Worm (Caenorhabditis elegans) whole organism, young adult: Measurements from ENCODE around the gene Y44A6D.1.

Source experiments
- B0261.1 ChIP-seq: sonication (generic microtip); optimal IDR thresholded peaks from 2 replicates; lab custom pipeline; 2016; ENCODE audit warnings: mild to moderate bottlenecking, missing genetic modification characterization, moderate library complexity, missing compliant biosample characterization
- B0336.3 ChIP-seq: fragments of 200-800 bp; sonication (Bioruptor generic); IDR thresholded peaks from 2 replicates; pipeline ENCODE4 v1.3.6; 2022; ENCODE audit warnings: missing genetic modification characterization, missing compliant biosample characterization
- C06A6.2 ChIP-seq: fragments of 200-800 bp; sonication (Bioruptor generic); conservative IDR thresholded peaks from 2 replicates; pipeline ENCODE4 v1.3.6; 2022; ENCODE audit warnings: missing genetic modification characterization, missing compliant biosample characterization
- D2030.7 ChIP-seq: fragments of 200-800 bp; sonication (Bioruptor generic); IDR thresholded peaks from 2 replicates; pipeline ENCODE4 v1.3.6; 2022; ENCODE audit warnings: missing genetic modification reagents, missing genetic modification characterization, missing compliant biosample characterization
- F22D6.2 ChIP-seq: sonication (generic microtip); optimal IDR thresholded peaks from 2 replicates; lab custom pipeline; 2016; ENCODE audit warnings: mild to moderate bottlenecking, missing genetic modification characterization, missing compliant biosample characterization
- F37B4.10 ChIP-seq: fragments of 200-800 bp; sonication (Bioruptor generic); IDR thresholded peaks from 2 replicates; pipeline ENCODE4 v1.3.6; 2022; ENCODE audit warnings: missing genetic modification characterization, missing compliant biosample characterization
- F49E8.2 ChIP-seq: sonication (generic microtip); optimal IDR thresholded peaks from 3 replicates; lab custom pipeline; 2017; ENCODE audit warnings: missing genetic modification characterization, mild to moderate bottlenecking, missing compliant biosample characterization, antibody characterized with exemption, moderate library complexity; ENCODE audit not compliant: insufficient read depth
- F52B5.7 ChIP-seq: sonication (generic microtip); optimal IDR thresholded peaks from 2 replicates; lab custom pipeline; 2016; ENCODE audit warnings: mild to moderate bottlenecking, missing genetic modification characterization, missing compliant biosample characterization
- F55B11.4 ChIP-seq: sonication (generic microtip); optimal IDR thresholded peaks from 2 replicates; lab custom pipeline; 2016; ENCODE audit warnings: missing compliant biosample characterization, missing genetic modification characterization, borderline replicate concordance; ENCODE audit not compliant: insufficient read depth
- K12H6.12 ChIP-seq: fragments of 200-800 bp; sonication (Bioruptor generic); optimal IDR thresholded peaks from 2 replicates; lab custom pipeline; 2018; ENCODE audit warnings: mild to moderate bottlenecking, missing genetic modification characterization, missing compliant biosample characterization
- T26A5.8 ChIP-seq: sonication (generic microtip); optimal IDR thresholded peaks from 2 replicates; lab custom pipeline; 2016; ENCODE audit warnings: missing genetic modification characterization, missing compliant biosample characterization
- Y53F4B.3 ChIP-seq: fragments of 200-800 bp; sonication (Bioruptor generic); IDR thresholded peaks from 2 replicates; pipeline ENCODE4 v1.3.6; 2022; ENCODE audit warnings: missing genetic modification reagents, missing genetic modification characterization, missing compliant biosample characterization
- ZK185.1 ChIP-seq: sonication (generic microtip); optimal IDR thresholded peaks from 2 replicates; lab custom pipeline; 2016; ENCODE audit warnings: mild to moderate bottlenecking, missing genetic modification characterization, missing compliant biosample characterization; ENCODE audit not compliant: poor library complexity, severe bottlenecking
- atf-7 ChIP-seq: sonication (generic microtip); optimal IDR thresholded peaks from 2 replicates; lab custom pipeline; 2017; ENCODE audit warnings: mild to moderate bottlenecking, missing genetic modification characterization, missing compliant biosample characterization
- athp-1 ChIP-seq: sonication (generic microtip); optimal IDR thresholded peaks from 2 replicates; lab custom pipeline; 2017; ENCODE audit warnings: mild to moderate bottlenecking, missing genetic modification characterization, missing compliant biosample characterization
- attf-5 ChIP-seq: fragments of 200-800 bp; sonication (Bioruptor generic); optimal IDR thresholded peaks from 2 replicates; lab custom pipeline; 2018; ENCODE audit warnings: mild to moderate bottlenecking, missing genetic modification characterization, missing compliant biosample characterization
- attf-6 ChIP-seq: fragments of 200-800 bp; sonication (Bioruptor generic); IDR thresholded peaks from 2 replicates; pipeline ENCODE4 v1.3.6; 2022; ENCODE audit warnings: missing genetic modification reagents, missing genetic modification characterization, missing compliant biosample characterization
- bed-2 ChIP-seq: fragments of 200-800 bp; sonication (Bioruptor generic); IDR thresholded peaks from 2 replicates; pipeline ENCODE4 v1.3.6; 2022; ENCODE audit warnings: missing genetic modification reagents, missing genetic modification characterization, missing compliant biosample characterization
- cebp-2 ChIP-seq: fragments of 200-800 bp; sonication (Bioruptor generic); IDR thresholded peaks from 2 replicates; pipeline ENCODE4 v1.3.6; 2022; ENCODE audit warnings: missing genetic modification characterization, missing compliant biosample characterization
- ceh-27 ChIP-seq: fragments of 200-800 bp; sonication (Bioruptor generic); optimal IDR thresholded peaks from 2 replicates; lab custom pipeline; 2018; ENCODE audit warnings: mild to moderate bottlenecking, missing genetic modification characterization, moderate library complexity, missing compliant biosample characterization
- ceh-79 ChIP-seq: sonication (generic microtip); optimal IDR thresholded peaks from 2 replicates; lab custom pipeline; 2017; ENCODE audit warnings: mild to moderate bottlenecking, missing genetic modification characterization, missing compliant biosample characterization
- chd-7 ChIP-seq: sonication (generic microtip); optimal IDR thresholded peaks from 2 replicates; lab custom pipeline; 2016; ENCODE audit warnings: mild to moderate bottlenecking, missing genetic modification characterization, moderate library complexity, missing compliant biosample characterization
- die-1 ChIP-seq: sonication (generic microtip); optimal IDR thresholded peaks from 2 replicates; lab custom pipeline; 2016; ENCODE audit warnings: missing genotype, mild to moderate bottlenecking, missing genetic modification characterization, missing compliant biosample characterization
- dox-1 ChIP-seq: fragments of 200-800 bp; sonication (Bioruptor generic); IDR thresholded peaks from 2 replicates; pipeline ENCODE4 v1.3.6; 2022; ENCODE audit warnings: missing genetic modification reagents, missing genetic modification characterization, missing compliant biosample characterization
- dpff-1 ChIP-seq: sonication (generic microtip); optimal IDR thresholded peaks from 2 replicates; lab custom pipeline; 2017; ENCODE audit warnings: mild to moderate bottlenecking, missing genetic modification characterization, missing compliant biosample characterization
- him-1 ChIP-seq: sonication (generic microtip); optimal IDR thresholded peaks from 2 replicates; lab custom pipeline; 2016; ENCODE audit warnings: missing genotype, missing genetic modification reagents, missing genetic modification characterization, missing compliant biosample characterization
- hlh-26 ChIP-seq: fragments of 200-800 bp; sonication (Bioruptor generic); conservative IDR thresholded peaks from 2 replicates; pipeline ENCODE4 v1.3.6; 2022; ENCODE audit warnings: missing genetic modification reagents, missing genetic modification characterization, missing compliant biosample characterization
- hrde-1 ChIP-seq: sonication (generic microtip); optimal IDR thresholded peaks from 2 replicates; lab custom pipeline; 2016; ENCODE audit warnings: missing genetic modification characterization, mild to moderate bottlenecking, missing compliant biosample characterization, moderate library complexity, missing genotype, missing genetic modification reagents, borderline replicate concordance
- lin-40 ChIP-seq: sonication (generic microtip); optimal IDR thresholded peaks from 2 replicates; lab custom pipeline; 2016; ENCODE audit warnings: missing genetic modification characterization, mild to moderate bottlenecking, missing compliant biosample characterization, missing genotype, missing genetic modification reagents
- lir-1 ChIP-seq: fragments of 200-800 bp; sonication (Bioruptor generic); conservative IDR thresholded peaks from 2 replicates; pipeline ENCODE4 v1.3.6; 2022; ENCODE audit warnings: missing genetic modification reagents, missing genetic modification characterization, missing compliant biosample characterization
- lsy-27 ChIP-seq: sonication (generic microtip); optimal IDR thresholded peaks from 2 replicates; lab custom pipeline; 2017; ENCODE audit warnings: missing genetic modification characterization, mild to moderate bottlenecking, missing compliant biosample characterization, antibody characterized with exemption, missing genotype, borderline replicate concordance; ENCODE audit not compliant: insufficient read depth
- madf-8 ChIP-seq: fragments of 200-800 bp; sonication (Bioruptor generic); conservative IDR thresholded peaks from 2 replicates; pipeline ENCODE4 v1.3.6; 2022; ENCODE audit warnings: missing genetic modification reagents, missing genetic modification characterization, missing compliant biosample characterization
- mel-28 ChIP-seq: sonication (generic microtip); optimal IDR thresholded peaks from 2 replicates; lab custom pipeline; 2016; ENCODE audit warnings: borderline replicate concordance, mild to moderate bottlenecking, missing genetic modification characterization, missing compliant biosample characterization
- nhr-120 ChIP-seq: fragments of 200-800 bp; sonication (Bioruptor generic); IDR thresholded peaks from 2 replicates; pipeline ENCODE4 v1.3.6; 2022; ENCODE audit warnings: missing genetic modification characterization, missing compliant biosample characterization
- pbrm-1 ChIP-seq: fragments of 200-800 bp; sonication (Bioruptor generic); IDR thresholded peaks from 2 replicates; pipeline ENCODE4 v1.3.6; 2022; ENCODE audit warnings: missing genetic modification reagents, missing genetic modification characterization, missing compliant biosample characterization
- repo-1 ChIP-seq: sonication (generic microtip); optimal IDR thresholded peaks from 2 replicates; lab custom pipeline; 2017; ENCODE audit warnings: mild to moderate bottlenecking, missing genetic modification characterization, missing compliant biosample characterization
- sea-2 ChIP-seq: fragments of 200-800 bp; sonication (Bioruptor generic); IDR thresholded peaks from 2 replicates; pipeline ENCODE4 v1.3.6; 2022; ENCODE audit warnings: missing genetic modification characterization, missing compliant biosample characterization
- snpc-1.3 ChIP-seq: sonication (generic microtip); optimal IDR thresholded peaks from 2 replicates; lab custom pipeline; 2017; ENCODE audit warnings: missing genetic modification characterization, mild to moderate bottlenecking, missing compliant biosample characterization, antibody characterized with exemption, moderate library complexity, missing genotype, missing genetic modification reagents; ENCODE audit not compliant: insufficient read depth
- snpc-3.4 ChIP-seq: sonication (generic microtip); optimal IDR thresholded peaks from 2 replicates; lab custom pipeline; 2017; ENCODE audit warnings: missing genetic modification characterization, mild to moderate bottlenecking, missing compliant biosample characterization, antibody characterized with exemption, moderate library complexity, missing genotype, missing genetic modification reagents
- sptf-2 ChIP-seq: fragments of 200-800 bp; sonication (Bioruptor generic); optimal IDR thresholded peaks from 2 replicates; lab custom pipeline; 2018; ENCODE audit warnings: mild to moderate bottlenecking, missing genetic modification characterization, missing compliant biosample characterization
- tbp1 ChIP-seq: fragments of 200-800 bp; sonication (Bioruptor generic); optimal IDR thresholded peaks from 2 replicates; lab custom pipeline; 2018; ENCODE audit warnings: mild to moderate bottlenecking, missing genetic modification characterization, missing compliant biosample characterization
- tlf-1 ChIP-seq: fragments of 200-800 bp; sonication (Bioruptor generic); optimal IDR thresholded peaks from 2 replicates; lab custom pipeline; 2018; ENCODE audit warnings: mild to moderate bottlenecking, missing genetic modification characterization, missing compliant biosample characterization
- zfh-2 ChIP-seq: fragments of 200-800 bp; sonication (Bioruptor generic); conservative IDR thresholded peaks from 2 replicates; pipeline ENCODE4 v1.3.6; 2022; ENCODE audit warnings: missing genetic modification reagents, missing genetic modification characterization, missing compliant biosample characterization
- ztf-3 ChIP-seq: fragments of 200-800 bp; sonication (Bioruptor generic); optimal IDR thresholded peaks from 2 replicates; lab custom pipeline; 2018; ENCODE audit warnings: mild to moderate bottlenecking, missing genetic modification characterization, missing compliant biosample characterization
- ztf-6 ChIP-seq: fragments of 200-800 bp; sonication (Bioruptor generic); IDR thresholded peaks from 2 replicates; pipeline ENCODE4 v1.3.6; 2022; ENCODE audit warnings: missing genetic modification reagents, missing genetic modification characterization, missing compliant biosample characterization

Gene Y44A6D.1

DNA sequence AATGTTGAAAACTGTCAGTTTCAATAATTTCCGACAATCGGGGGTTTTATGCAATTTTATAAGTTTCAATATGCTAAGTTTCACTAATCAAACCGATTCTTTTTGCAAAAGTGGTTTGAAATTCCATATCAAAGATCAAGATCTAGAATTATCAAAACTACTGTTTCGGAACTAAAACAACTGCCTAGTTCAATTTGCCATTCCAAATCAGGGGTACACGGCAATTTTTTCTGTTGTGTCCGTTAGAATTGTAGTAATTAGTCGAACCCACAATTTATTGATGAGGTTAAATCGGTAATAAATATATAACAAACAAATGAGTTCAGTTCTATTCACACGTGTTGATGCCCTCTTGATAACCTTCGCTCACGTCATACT is 4.0 kb downstream of the Y44A6D.1 start:
- no peak for TF ChIP-seq Y53F4B.3
- no peak for TF ChIP-seq ceh-79 (tag; lab: Kevin White, UChicago)
- TF ChIP-seq cebp-2 (GFP tag; lab: Robert Waterston, UW): no peak
- TF ChIP-seq hlh-26 (GFP tag; lab: Robert Waterston, UW): no peak
- no peak for TF ChIP-seq ceh-27 (GFP tag; lab: Kevin White, UChicago)
- no peak for TF ChIP-seq tbp1
- no peak for TF ChIP-seq ztf-6 (GFP tag; lab: Robert Waterston, UW)
- no peak for TF ChIP-seq chd-7 (tag; lab: Kevin White, UChicago)
- no peak for TF ChIP-seq C06A6.2 (GFP tag; lab: Robert Waterston, UW)
- no peak for TF ChIP-seq hrde-1
- no peak for TF ChIP-seq zfh-2 (GFP tag; lab: Robert Waterston, UW)
- no peak for TF ChIP-seq repo-1 (tag; lab: Kevin White, UChicago)
- no peak for TF ChIP-seq die-1 (tag; lab: Kevin White, UChicago)
- TF ChIP-seq B0261.1 (tag; lab: Kevin White, UChicago): no peak

DNA sequence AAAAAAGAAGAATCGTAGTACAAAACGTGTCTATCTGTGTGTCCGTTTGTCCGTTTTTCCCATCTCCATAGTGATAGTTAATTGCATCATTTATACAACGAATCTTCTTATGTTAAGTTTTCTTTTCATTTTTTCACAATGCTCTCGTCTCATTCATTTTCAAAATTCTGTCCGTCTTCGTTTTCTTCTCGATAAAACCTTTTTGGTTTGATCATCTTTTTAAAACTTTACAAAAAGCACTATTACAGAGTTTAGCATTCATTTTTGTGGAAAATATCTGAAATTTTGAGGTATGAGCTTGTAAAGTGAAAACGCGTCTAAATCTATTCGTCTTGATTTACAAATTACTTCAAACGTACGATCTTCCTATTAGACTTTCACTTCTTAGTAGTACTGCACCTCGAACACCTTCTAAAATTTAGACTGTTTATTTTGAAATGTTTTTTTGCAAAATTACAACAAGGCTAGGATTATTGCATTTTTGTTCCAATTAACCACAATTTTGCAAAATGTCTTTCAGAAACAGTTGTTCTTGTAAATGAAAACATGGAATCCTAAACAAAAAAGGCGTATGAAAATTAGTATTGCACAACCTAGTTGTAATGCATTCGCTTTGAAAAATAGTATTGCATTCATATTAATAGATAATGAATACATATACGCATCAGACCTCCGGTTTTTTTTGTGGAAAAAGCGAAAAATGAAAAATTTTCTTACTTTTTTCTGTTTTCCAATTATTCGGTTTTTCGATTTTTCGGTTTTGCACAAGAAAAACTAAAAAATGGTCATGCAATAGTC is 4.6 kb downstream of the Y44A6D.1 start:
- TF ChIP-seq F37B4.10 (GFP tag; lab: Robert Waterston, UW) (no peak), athp-1 (no peak), F55B11.4 (tag; lab: Kevin White, UChicago) (no peak), ztf-3 (GFP tag; lab: Kevin White, UChicago) (no peak), F22D6.2 (tag; lab: Kevin White, UChicago) (no peak), F52B5.7 (no peak), atf-7 (peak; percentile 29), lsy-27 (no peak), dox-1 (no peak), attf-5 (no peak), chd-7 (tag; lab: Kevin White, UChicago) (no peak), tlf-1 (GFP tag; lab: Kevin White, UChicago) (peak; percentile 10), dpff-1 (tag; lab: Kevin White, UChicago) (peak; percentile 15), sptf-2 (GFP tag; lab: Kevin White, UChicago) (no peak), B0261.1 (tag; lab: Kevin White, UChicago) (no peak), snpc-3.4 (tag; lab: Kevin White, UChicago) (peak; percentile 11), snpc-1.3 (no peak), cebp-2 (GFP tag; lab: Robert Waterston, UW) (no peak), ZK185.1 (tag; lab: Kevin White, UChicago) (peak; percentile 50), nhr-120 (GFP tag; lab: Robert Waterston, UW) (no peak), K12H6.12 (tag; lab: Kevin White, UChicago) (no peak), D2030.7 (GFP tag; lab: Robert Waterston, UW) (no peak), T26A5.8 (no peak), F49E8.2 (tag; lab: Kevin White, UChicago) (no peak), attf-6 (GFP tag; lab: Robert Waterston, UW) (no peak), bed-2 (GFP tag; lab: Robert Waterston, UW) (no peak), him-1 (tag; lab: Kevin White, UChicago) (no peak), tbp1 (no peak), lir-1 (no peak), pbrm-1 (GFP tag; lab: Robert Waterston, UW) (peak; percentile 42), mel-28 (tag; lab: Kevin White, UChicago) (no peak), lin-40 (tag; lab: Kevin White, UChicago) (peak; percentile 0), ceh-27 (GFP tag; lab: Kevin White, UChicago) (no peak), sea-2 (GFP tag; lab: Robert Waterston, UW) (no peak), B0336.3 (GFP tag; lab: Robert Waterston, UW) (0 out of 2 replicates have a peak, but pooled peaks have one; percentile 33), madf-8 (GFP tag; lab: Robert Waterston, UW) (no peak)
